Worm (Caenorhabditis elegans) whole organism, early embryonic: ENCODE data around the gene F26F2.1.

Source experiments
- B0310.2 ChIP-seq: sonication (generic microtip); optimal IDR thresholded peaks from 2 replicates; lab custom pipeline; 2016; ENCODE audit warnings: mild to moderate bottlenecking, missing genetic modification characterization, missing compliant biosample characterization
- ama-1 ChIP-seq: fragments of 150-350 bp; optimal IDR thresholded peaks from 2 replicates; lab custom pipeline; 2014
- ceh-36 ChIP-seq: sonication (generic microtip); optimal IDR thresholded peaks from 2 replicates; lab custom pipeline; 2016; ENCODE audit warnings: missing genetic modification characterization, inconsistent platforms, missing compliant biosample characterization
- ets-7 ChIP-seq: sonication (generic microtip); optimal IDR thresholded peaks from 2 replicates; lab custom pipeline; 2016; ENCODE audit warnings: missing genotype, missing genetic modification characterization, missing compliant biosample characterization
- hmbx-1 ChIP-seq: sonication (generic microtip); optimal IDR thresholded peaks from 2 replicates; lab custom pipeline; 2016; ENCODE audit warnings: mild to moderate bottlenecking, missing genetic modification characterization, missing compliant biosample characterization
- hmg-4 ChIP-seq: fragments of 200-800 bp; sonication (Bioruptor generic); optimal IDR thresholded peaks from 2 replicates; lab custom pipeline; 2018; ENCODE audit warnings: mild to moderate bottlenecking, missing genetic modification characterization, missing compliant biosample characterization
- tbx-11 ChIP-seq: fragments of 200-800 bp; sonication (Bioruptor generic); IDR thresholded peaks from 2 replicates; pipeline ENCODE4 v1.3.6; 2022; ENCODE audit warnings: missing genetic modification characterization, missing compliant biosample characterization
- tra-4 ChIP-seq: sonication (generic microtip); optimal IDR thresholded peaks from 2 replicates; lab custom pipeline; 2017; ENCODE audit warnings: missing genetic modification characterization, missing compliant biosample characterization

ce11 chrV:20603014-20603413, 41.3 kb upstream of the F26F2.1 start, which contains the start of gene ttr-11:
- TF ChIP-seq hmbx-1 (no peak), tra-4 (tag; lab: Kevin White, UChicago) (no peak), B0310.2 (tag; lab: Kevin White, UChicago) (no peak), ets-7 (no peak), ama-1 (lab: Kevin White, UChicago) (no peak), tbx-11 (no peak), hmg-4 (GFP tag; lab: Kevin White, UChicago) (no peak), ceh-36 (tag; lab: Kevin White, UChicago) (no peak)
